Fruit fly (Drosophila melanogaster) Kc167 (cell line): ENCODE data around the gene Had1.

Experiments
- Myc ChIP-seq: fragments of >200 bp; optimal IDR thresholded peaks from 2 replicates; lab custom pipeline; 2017; ENCODE audit warnings: missing external identifiers
- Sin3A ChIP-seq: fragments of >200 bp; optimal IDR thresholded peaks from 2 replicates; lab custom pipeline; 2018; ENCODE audit warnings: missing external identifiers
- h ChIP-seq: fragments of >200 bp; optimal IDR thresholded peaks from 3 replicates; lab custom pipeline; 2018; ENCODE audit warnings: missing external identifiers
- insv ChIP-seq: fragments of >200 bp; optimal IDR thresholded peaks from 3 replicates; lab custom pipeline; 2018; ENCODE audit warnings: missing external identifiers
- psq ChIP-seq: fragments of >200 bp; optimal IDR thresholded peaks from 2 replicates; lab custom pipeline; 2017; ENCODE audit warnings: missing external identifiers
- ttk ChIP-seq: sonication (Bioruptor generic); optimal IDR thresholded peaks from 2 replicates; lab custom pipeline; 2017; ENCODE audit warnings: missing external identifiers

dm6 chrX:16296423-16297292, 11.8 kb downstream of the Had1 start, which contains the start of gene CG3632:
- TF ChIP-seq Myc (no peak), insv (no peak), psq (lab: Kevin White, UChicago) (no peak), h (no peak), ttk (lab: Kevin White, UChicago) (no peak), Sin3A (no peak)
